Worm (Caenorhabditis elegans) whole organism, young adult: ENCODE data around the gene set-4.

Source experiments
- C06A6.2 ChIP-seq: fragments of 200-800 bp; sonication (Bioruptor generic); conservative IDR thresholded peaks from 2 replicates; pipeline ENCODE4 v1.3.6; 2022; ENCODE audit warnings: missing genetic modification characterization, missing compliant biosample characterization
- F10E7.11 ChIP-seq: sonication (generic microtip); optimal IDR thresholded peaks from 2 replicates; lab custom pipeline; 2017; ENCODE audit warnings: mild to moderate bottlenecking, missing genetic modification characterization, moderate library complexity, missing compliant biosample characterization
- F22D6.2 ChIP-seq: sonication (generic microtip); optimal IDR thresholded peaks from 2 replicates; lab custom pipeline; 2016; ENCODE audit warnings: mild to moderate bottlenecking, missing genetic modification characterization, missing compliant biosample characterization
- F33H1.4 ChIP-seq: fragments of 200-800 bp; sonication (Bioruptor generic); IDR thresholded peaks from 2 replicates; pipeline ENCODE4 v1.3.6; 2022; ENCODE audit warnings: missing genetic modification reagents, missing genetic modification characterization, missing compliant biosample characterization
- F37B4.10 ChIP-seq: fragments of 200-800 bp; sonication (Bioruptor generic); IDR thresholded peaks from 2 replicates; pipeline ENCODE4 v1.3.6; 2022; ENCODE audit warnings: missing genetic modification characterization, missing compliant biosample characterization
- F39B2.1 ChIP-seq: fragments of 200-800 bp; sonication (Bioruptor generic); IDR thresholded peaks from 2 replicates; pipeline ENCODE4 v1.3.6; 2022; ENCODE audit warnings: missing genetic modification reagents, missing genetic modification characterization, missing compliant biosample characterization
- F52B5.7 ChIP-seq: sonication (generic microtip); optimal IDR thresholded peaks from 2 replicates; lab custom pipeline; 2016; ENCODE audit warnings: mild to moderate bottlenecking, missing genetic modification characterization, missing compliant biosample characterization
- F55B11.4 ChIP-seq: sonication (generic microtip); optimal IDR thresholded peaks from 2 replicates; lab custom pipeline; 2016; ENCODE audit warnings: missing compliant biosample characterization, missing genetic modification characterization, borderline replicate concordance; ENCODE audit not compliant: insufficient read depth
- K12H6.12 ChIP-seq: fragments of 200-800 bp; sonication (Bioruptor generic); optimal IDR thresholded peaks from 2 replicates; lab custom pipeline; 2018; ENCODE audit warnings: mild to moderate bottlenecking, missing genetic modification characterization, missing compliant biosample characterization
- T07F8.4 ChIP-seq: sonication (generic microtip); optimal IDR thresholded peaks from 2 replicates; lab custom pipeline; 2016; ENCODE audit warnings: mild to moderate bottlenecking, missing genetic modification characterization, moderate library complexity, missing compliant biosample characterization
- Y79H2A.3 ChIP-seq: fragments of 200-800 bp; sonication (Bioruptor generic); conservative IDR thresholded peaks from 2 replicates; pipeline ENCODE4 v1.3.6; 2022; ENCODE audit warnings: missing genetic modification reagents, missing genetic modification characterization, missing compliant biosample characterization
- ZK185.1 ChIP-seq: sonication (generic microtip); optimal IDR thresholded peaks from 2 replicates; lab custom pipeline; 2016; ENCODE audit warnings: mild to moderate bottlenecking, missing genetic modification characterization, missing compliant biosample characterization; ENCODE audit not compliant: poor library complexity, severe bottlenecking
- bed-2 ChIP-seq: fragments of 200-800 bp; sonication (Bioruptor generic); IDR thresholded peaks from 2 replicates; pipeline ENCODE4 v1.3.6; 2022; ENCODE audit warnings: missing genetic modification reagents, missing genetic modification characterization, missing compliant biosample characterization
- ccch-3 ChIP-seq: fragments of 200-800 bp; sonication (Bioruptor generic); optimal IDR thresholded peaks from 2 replicates; lab custom pipeline; 2018; ENCODE audit warnings: mild to moderate bottlenecking, missing genetic modification characterization, missing compliant biosample characterization
- cebp-1 ChIP-seq, 2 experiments: fragments of 200-800 bp in 1 of 2; sonication (Bioruptor generic) in 1 of 2; sonication (generic microtip) in 1 of 2; IDR thresholded peaks in 1 of 2; optimal IDR thresholded peaks in 1 of 2; 2 replicates each; pipeline versions ENCODE4 v1.3.6 to Lab custom; 2017 to 2022; ENCODE audit warnings: missing compliant biosample characterization in 2 of 2, missing genetic modification characterization in 2 of 2, mild to moderate bottlenecking in 1 of 2, missing genetic modification reagents in 1 of 2, moderate library complexity in 1 of 2
- ceh-79 ChIP-seq: sonication (generic microtip); optimal IDR thresholded peaks from 2 replicates; lab custom pipeline; 2017; ENCODE audit warnings: mild to moderate bottlenecking, missing genetic modification characterization, missing compliant biosample characterization
- ceh-91 ChIP-seq: fragments of 200-800 bp; sonication (Bioruptor generic); IDR thresholded peaks from 2 replicates; pipeline ENCODE4 v1.3.6; 2022; ENCODE audit warnings: missing genetic modification reagents, missing genetic modification characterization, missing compliant biosample characterization
- die-1 ChIP-seq: sonication (generic microtip); optimal IDR thresholded peaks from 2 replicates; lab custom pipeline; 2016; ENCODE audit warnings: missing genotype, mild to moderate bottlenecking, missing genetic modification characterization, missing compliant biosample characterization
- efl-1 ChIP-seq: fragments of 150-350 bp; optimal IDR thresholded peaks from 2 replicates; lab custom pipeline; 2014; ENCODE audit warnings: missing biosample characterization, missing genetic modification reagents, missing genetic modification characterization
- ekl-4 ChIP-seq: fragments of 200-800 bp; sonication (Bioruptor generic); IDR thresholded peaks from 2 replicates; pipeline ENCODE4 v1.3.6; 2022; ENCODE audit warnings: missing genetic modification reagents, missing genetic modification characterization, missing compliant biosample characterization
- him-1 ChIP-seq: sonication (generic microtip); optimal IDR thresholded peaks from 2 replicates; lab custom pipeline; 2016; ENCODE audit warnings: missing genotype, missing genetic modification reagents, missing genetic modification characterization, missing compliant biosample characterization
- hlh-26 ChIP-seq: fragments of 200-800 bp; sonication (Bioruptor generic); conservative IDR thresholded peaks from 2 replicates; pipeline ENCODE4 v1.3.6; 2022; ENCODE audit warnings: missing genetic modification reagents, missing genetic modification characterization, missing compliant biosample characterization
- let-607 ChIP-seq, 2 experiments: fragments of 200-800 bp in 1 of 2; sonication (Bioruptor generic) in 1 of 2; sonication (generic microtip) in 1 of 2; optimal IDR thresholded peaks; 2 replicates each; lab custom pipeline; 2016 to 2018; ENCODE audit warnings: mild to moderate bottlenecking in 2 of 2, missing compliant biosample characterization in 2 of 2, missing genetic modification characterization in 2 of 2, moderate library complexity in 2 of 2, missing genotype in 1 of 2
- lin-35 ChIP-seq, 3 experiments: fragments of 150-350 bp in 2 of 3; sonication (generic microtip) in 1 of 3; optimal IDR thresholded peaks; 2 replicates each; lab custom pipeline; 2014 to 2018; ENCODE audit warnings: missing biosample characterization in 3 of 3, missing genetic modification characterization in 3 of 3, missing genetic modification reagents in 3 of 3
- lsy-27 ChIP-seq: sonication (generic microtip); optimal IDR thresholded peaks from 2 replicates; lab custom pipeline; 2017; ENCODE audit warnings: missing genetic modification characterization, mild to moderate bottlenecking, missing compliant biosample characterization, antibody characterized with exemption, missing genotype, borderline replicate concordance; ENCODE audit not compliant: insufficient read depth
- madf-3 ChIP-seq: fragments of 200-800 bp; sonication (Bioruptor generic); IDR thresholded peaks from 2 replicates; pipeline ENCODE4 v1.3.6; 2022; ENCODE audit warnings: missing genetic modification reagents, missing genetic modification characterization, missing compliant biosample characterization
- madf-6 ChIP-seq: fragments of 200-800 bp; sonication (Bioruptor generic); IDR thresholded peaks from 2 replicates; pipeline ENCODE4 v1.3.6; 2022; ENCODE audit warnings: missing genetic modification reagents, missing genetic modification characterization, missing compliant biosample characterization
- mel-28 ChIP-seq: sonication (generic microtip); optimal IDR thresholded peaks from 2 replicates; lab custom pipeline; 2016; ENCODE audit warnings: borderline replicate concordance, mild to moderate bottlenecking, missing genetic modification characterization, missing compliant biosample characterization
- mes-4 ChIP-seq: sonication (generic microtip); optimal IDR thresholded peaks from 2 replicates; lab custom pipeline; 2016; ENCODE audit warnings: missing genotype, missing genetic modification characterization, missing compliant biosample characterization
- mxl-1 ChIP-seq: sonication (generic microtip); optimal IDR thresholded peaks from 2 replicates; lab custom pipeline; 2016; ENCODE audit warnings: missing genetic modification characterization, missing compliant biosample characterization
- nfya-2 ChIP-seq: fragments of 200-800 bp; sonication (Bioruptor generic); IDR thresholded peaks from 2 replicates; pipeline ENCODE4 v1.3.6; 2022; ENCODE audit warnings: missing genetic modification reagents, missing genetic modification characterization, missing compliant biosample characterization
- nhr-120 ChIP-seq: fragments of 200-800 bp; sonication (Bioruptor generic); IDR thresholded peaks from 2 replicates; pipeline ENCODE4 v1.3.6; 2022; ENCODE audit warnings: missing genetic modification characterization, missing compliant biosample characterization
- nhr-179 ChIP-seq: sonication (generic microtip); optimal IDR thresholded peaks from 2 replicates; lab custom pipeline; 2016; ENCODE audit warnings: mild to moderate bottlenecking, missing genetic modification characterization, missing compliant biosample characterization
- nhr-80 ChIP-seq: sonication (generic microtip); optimal IDR thresholded peaks from 2 replicates; lab custom pipeline; 2016; ENCODE audit warnings: missing genetic modification characterization, missing compliant biosample characterization
- rcor-1 ChIP-seq: fragments of 200-800 bp; sonication (Bioruptor generic); IDR thresholded peaks from 2 replicates; pipeline ENCODE4 v1.3.6; 2022; ENCODE audit warnings: missing genetic modification reagents, missing genetic modification characterization, missing compliant biosample characterization
- sea-2 ChIP-seq: fragments of 200-800 bp; sonication (Bioruptor generic); IDR thresholded peaks from 2 replicates; pipeline ENCODE4 v1.3.6; 2022; ENCODE audit warnings: missing genetic modification characterization, missing compliant biosample characterization
- snpc-1.1 ChIP-seq: sonication (generic microtip); optimal IDR thresholded peaks from 2 replicates; lab custom pipeline; 2017; ENCODE audit warnings: missing genetic modification characterization, mild to moderate bottlenecking, missing compliant biosample characterization, antibody characterized with exemption, moderate library complexity, missing genotype, missing genetic modification reagents; ENCODE audit not compliant: insufficient read depth
- snpc-3.4 ChIP-seq: sonication (generic microtip); optimal IDR thresholded peaks from 2 replicates; lab custom pipeline; 2017; ENCODE audit warnings: missing genetic modification characterization, mild to moderate bottlenecking, missing compliant biosample characterization, antibody characterized with exemption, moderate library complexity, missing genotype, missing genetic modification reagents
- snpc-4 ChIP-seq, 5 experiments: fragments of 150-350 bp in 1 of 5; sonication (generic microtip) in 4 of 5; optimal IDR thresholded peaks; 2 replicates each; lab custom pipeline; 2014 to 2018; ENCODE audit warnings: missing genetic modification characterization in 5 of 5, missing biosample characterization in 3 of 5, antibody characterized with exemption in 2 of 5, mild to moderate bottlenecking in 2 of 5, missing compliant biosample characterization in 2 of 5, missing genotype in 2 of 5, moderate library complexity in 2 of 5, missing genetic modification reagents in 1 of 5
- unc-130 ChIP-seq: sonication (generic microtip); optimal IDR thresholded peaks from 2 replicates; lab custom pipeline; 2016; ENCODE audit warnings: missing genetic modification reagents, missing genetic modification characterization, missing compliant biosample characterization
- zim-3 ChIP-seq: sonication (generic microtip); optimal IDR thresholded peaks from 2 replicates; lab custom pipeline; 2017; ENCODE audit warnings: mild to moderate bottlenecking, missing genetic modification characterization, moderate library complexity, missing compliant biosample characterization
- ztf-6 ChIP-seq: fragments of 200-800 bp; sonication (Bioruptor generic); IDR thresholded peaks from 2 replicates; pipeline ENCODE4 v1.3.6; 2022; ENCODE audit warnings: missing genetic modification reagents, missing genetic modification characterization, missing compliant biosample characterization

Gene set-4

ce11 chrII:6347341-6348118, 16.4 kb upstream of the set-4 start, which contains the start of gene lgg-1 (continued):
- TF ChIP-seq madf-6 (GFP tag; lab: Robert Waterston, UW) (peak; percentile 33; the same call in 1 of the 2 replicates), mel-28 (tag; lab: Kevin White, UChicago) (no peak), ceh-79 (tag; lab: Kevin White, UChicago) (no peak), ZK185.1 (tag; lab: Kevin White, UChicago) (peak; percentile 72)

ce11 chrII:6346551-6347079, 15.5 kb upstream of the set-4 start:
- TF ChIP-seq cebp-1 (GFP tag; IDR thresholded peaks at IDR 0.05; lab: Robert Waterston, UW) (peak; percentile 98), cebp-1 (tag; optimal IDR thresholded peaks at IDR 0.05; lab: Kevin White, UChicago) (peak; percentile 98), F33H1.4 (GFP tag; lab: Robert Waterston, UW) (no peak), lsy-27 (tag; lab: Kevin White, UChicago) (no peak), ccch-3 (GFP tag; lab: Kevin White, UChicago) (no peak), T07F8.4 (tag; lab: Kevin White, UChicago) (no peak), mxl-1 (no peak), him-1 (tag; lab: Kevin White, UChicago) (peak; percentile 3), unc-130 (GFP tag; lab: Kevin White, UChicago) (peak; percentile 56), nhr-179 (tag; lab: Kevin White, UChicago) (no peak), snpc-1.1 (tag; lab: Kevin White, UChicago) (no peak), bed-2 (GFP tag; lab: Robert Waterston, UW) (no peak), efl-1 (no peak), ceh-91 (GFP tag; lab: Robert Waterston, UW) (no peak), ztf-6 (GFP tag; lab: Robert Waterston, UW) (no peak), ekl-4 (GFP tag; lab: Robert Waterston, UW) (peak; percentile 73; the same call in 1 of the 2 replicates), F39B2.1 (GFP tag; lab: Robert Waterston, UW) (no peak), C06A6.2 (GFP tag; lab: Robert Waterston, UW) (peak; percentile 67), F52B5.7 (tag; lab: Kevin White, UChicago) (peak; percentile 85), nhr-120 (GFP tag; lab: Robert Waterston, UW) (no peak), snpc-3.4 (tag; lab: Kevin White, UChicago) (no peak), F55B11.4 (tag; lab: Kevin White, UChicago) (no peak), rcor-1 (GFP tag; lab: Robert Waterston, UW) (peak; percentile 43; the same call in 1 of the 2 replicates), K12H6.12 (tag; lab: Kevin White, UChicago) (peak; percentile 58), die-1 (tag; lab: Kevin White, UChicago) (no peak), F37B4.10 (GFP tag; lab: Robert Waterston, UW) (0 out of 2 replicates have a peak, but pooled peaks have one; percentile 14), nhr-80 (tag; lab: Kevin White, UChicago) (peak; percentile 32), F22D6.2 (tag; lab: Kevin White, UChicago) (peak; percentile 39), zim-3 (tag; lab: Kevin White, UChicago) (peak; percentile 90), lin-35 (GFP tag; optimal IDR thresholded peaks at IDR 0.05; lab: Kevin White, UChicago) (peak in 1 of 3 experiments; percentile 60), Y79H2A.3 (GFP tag; lab: Robert Waterston, UW) (no peak; the same call in 1 of the 2 replicates), snpc-4 (GFP tag; optimal IDR thresholded peaks at IDR 0.05; lab: Kevin White, UChicago) (no peak), snpc-4 (tag; optimal IDR thresholded peaks at IDR 0.05; lab: Kevin White, UChicago) (peak in 2 of 4 experiments; percentile 10 to 50), hlh-26 (GFP tag; lab: Robert Waterston, UW) (no peak), madf-3 (GFP tag; lab: Robert Waterston, UW) (0 out of 2 replicates have a peak, but pooled peaks have one; percentile 38), let-607 (tag; optimal IDR thresholded peaks at IDR 0.05; lab: Kevin White, UChicago) (peak in 1 of 2 experiments; percentile 10), sea-2 (GFP tag; lab: Robert Waterston, UW) (no peak), F10E7.11 (tag; lab: Kevin White, UChicago) (peak; percentile 84), mes-4 (tag; lab: Kevin White, UChicago) (no peak), nfya-2 (peak; percentile 81; the same call in 1 of the 2 replicates)
